Fruit fly (Drosophila melanogaster) whole organism, embryonic: ENCODE measurements around the gene CG9514.
A peak's percentile ranks its signal among the peaks of the same experiment; 100 is the strongest.

Experiments used
- Atf6 ChIP-seq: fragments of 200-800 bp; sonication (Bioruptor generic); IDR thresholded peaks from 2 replicates; pipeline ENCODE4 v1.3.6; 2022; ENCODE audit warnings: missing biosample characterization, missing genetic modification characterization
- B-H2 ChIP-seq: fragments of 200-800 bp; sonication (Bioruptor generic); optimal IDR thresholded peaks from 2 replicates; lab custom pipeline; 2018; ENCODE audit warnings: missing biosample characterization, mild to moderate bottlenecking, missing genetic modification characterization
- Blimp-1 ChIP-seq: fragments of 200-800 bp; sonication (Bioruptor generic); optimal IDR thresholded peaks from 3 replicates; lab custom pipeline; 2018; ENCODE audit warnings: missing biosample characterization, missing genetic modification characterization, mild to moderate bottlenecking, moderate library complexity, missing genetic modification reagents
- CG11093 ChIP-seq: fragments of 200-800 bp; sonication (Bioruptor generic); IDR thresholded peaks from 3 replicates; pipeline ENCODE4 v1.3.6; 2022; ENCODE audit warnings: missing biosample characterization, missing genetic modification characterization
- CG13123 ChIP-seq: fragments of 200-800 bp; sonication (Bioruptor generic); optimal IDR thresholded peaks from 2 replicates; lab custom pipeline; 2016; ENCODE audit warnings: missing biosample characterization, missing genetic modification characterization
- CG15696 ChIP-seq: fragments of 200-800 bp; sonication (Bioruptor generic); optimal IDR thresholded peaks from 2 replicates; lab custom pipeline; 2019; ENCODE audit warnings: missing biosample characterization, mild to moderate bottlenecking, missing genetic modification characterization, moderate library complexity
- CG17568 ChIP-seq: fragments of 200-800 bp; sonication (Bioruptor generic); optimal IDR thresholded peaks from 2 replicates; lab custom pipeline; 2018; ENCODE audit warnings: missing biosample characterization, mild to moderate bottlenecking, missing genetic modification characterization, moderate library complexity
- CG1792 ChIP-seq: fragments of 200-800 bp; sonication (Bioruptor generic); optimal IDR thresholded peaks from 2 replicates; lab custom pipeline; 2016; ENCODE audit warnings: missing biosample characterization, missing genetic modification characterization
- CG18262 ChIP-seq: fragments of 200-800 bp; optimal IDR thresholded peaks from 3 replicates; lab custom pipeline; 2019; ENCODE audit warnings: missing biosample characterization, mild to moderate bottlenecking, missing genetic modification characterization, moderate library complexity
- CG2712 ChIP-seq: fragments of 200-800 bp; optimal IDR thresholded peaks from 3 replicates; lab custom pipeline; 2019; ENCODE audit warnings: missing biosample characterization, mild to moderate bottlenecking, missing genetic modification characterization, moderate library complexity
- CG31441 ChIP-seq: fragments of 200-800 bp; sonication (Bioruptor generic); IDR thresholded peaks from 2 replicates; pipeline ENCODE4 v1.3.6; 2022; ENCODE audit warnings: missing biosample characterization, missing genetic modification characterization
- CG4328 ChIP-seq: fragments of 200-800 bp; sonication (Bioruptor generic); optimal IDR thresholded peaks from 3 replicates; lab custom pipeline; 2017; ENCODE audit warnings: missing biosample characterization, missing genetic modification reagents, missing genetic modification characterization
- CG6765 ChIP-seq: fragments of 200-800 bp; sonication (Bioruptor generic); optimal IDR thresholded peaks from 3 replicates; lab custom pipeline; 2017; ENCODE audit warnings: missing biosample characterization, mild to moderate bottlenecking, missing genetic modification characterization
- CG7928 ChIP-seq: fragments of 200-800 bp; sonication (Bioruptor generic); optimal IDR thresholded peaks from 2 replicates; lab custom pipeline; 2017; ENCODE audit warnings: missing biosample characterization, mild to moderate bottlenecking, missing genetic modification characterization
- CG7963 ChIP-seq: fragments of 200-800 bp; sonication (Bioruptor generic); IDR thresholded peaks from 3 replicates; pipeline ENCODE4 v1.3.6; 2022; ENCODE audit warnings: missing biosample characterization, missing genetic modification characterization; ENCODE audit not compliant: partially characterized antibody
- CG8388 ChIP-seq: fragments of 200-800 bp; sonication (Bioruptor generic); optimal IDR thresholded peaks from 2 replicates; lab custom pipeline; 2019; ENCODE audit warnings: missing biosample characterization, mild to moderate bottlenecking, missing genetic modification characterization, moderate library complexity
- CG8765 ChIP-seq: fragments of 200-800 bp; sonication (Bioruptor generic); IDR thresholded peaks from 2 replicates; pipeline ENCODE4 v1.3.6; 2022; ENCODE audit warnings: missing biosample characterization, missing genetic modification characterization
- CG9215 ChIP-seq: fragments of 200-800 bp; sonication (Bioruptor generic); IDR thresholded peaks from 2 replicates; pipeline ENCODE4 v1.3.6; 2022; ENCODE audit warnings: missing biosample characterization, missing genetic modification characterization
- Drgx ChIP-seq: fragments of 200-800 bp; sonication (Bioruptor generic); IDR thresholded peaks from 2 replicates; pipeline ENCODE4 v1.3.6; 2022; ENCODE audit warnings: missing biosample characterization, missing genetic modification characterization
- ERR ChIP-seq: fragments of 200-800 bp; sonication (Bioruptor generic); optimal IDR thresholded peaks from 2 replicates; lab custom pipeline; 2016; ENCODE audit warnings: missing biosample characterization, missing genetic modification characterization
- Hand ChIP-seq: fragments of 200-800 bp; sonication (Bioruptor generic); optimal IDR thresholded peaks from 2 replicates; lab custom pipeline; 2017; ENCODE audit warnings: mild to moderate bottlenecking, missing biosample characterization, missing genetic modification reagents, missing genetic modification characterization
- Med ChIP-seq: fragments of 200-800 bp; sonication (Bioruptor generic); peaks from one replicate; lab custom pipeline; 2016; ENCODE audit warnings: missing biosample characterization, missing genetic modification characterization, mild to moderate bottlenecking, inconsistent platforms, moderate library complexity
- Neu2 ChIP-seq: fragments of 200-800 bp; sonication (Bioruptor generic); optimal IDR thresholded peaks from 3 replicates; lab custom pipeline; 2016; ENCODE audit warnings: missing biosample characterization, missing genetic modification characterization, borderline replicate concordance
- Sin3A ChIP-seq: fragments of >200 bp; optimal IDR thresholded peaks from 2 replicates; lab custom pipeline; 2018
- Sox102F ChIP-seq: fragments of 200-800 bp; sonication (Bioruptor generic); optimal IDR thresholded peaks from 2 replicates; lab custom pipeline; 2018; ENCODE audit warnings: missing biosample characterization, mild to moderate bottlenecking, missing genetic modification characterization, moderate library complexity
- Stat92E ChIP-seq, 3 experiments: fragments of >200 bp in 2 of 3; fragments of 200-800 bp in 1 of 3; sonication (Bioruptor generic) in 1 of 3; optimal IDR thresholded peaks; 2 replicates each; lab custom pipeline; 2017 to 2019; ENCODE audit warnings: missing biosample characterization in 3 of 3, missing genetic modification characterization in 3 of 3, mild to moderate bottlenecking in 1 of 3, moderate library complexity in 1 of 3
- Trl ChIP-seq, 3 experiments: fragments of >200 bp in 2 of 3; fragments of 200-800 bp in 1 of 3; sonication (Bioruptor generic) in 1 of 3; optimal IDR thresholded peaks; 2 replicates in 1 of 3; 3 replicates in 2 of 3; lab custom pipeline; 2016 to 2017; ENCODE audit warnings: missing biosample characterization in 1 of 3, missing genetic modification characterization in 1 of 3
- Vsx1 ChIP-seq: fragments of 200-800 bp; sonication (Bioruptor generic); optimal IDR thresholded peaks from 2 replicates; lab custom pipeline; 2017; ENCODE audit warnings: missing biosample characterization, mild to moderate bottlenecking, missing genetic modification characterization, missing genetic modification reagents
- al ChIP-seq: fragments of 200-800 bp; sonication (Bioruptor generic); IDR thresholded peaks from 2 replicates; pipeline ENCODE4 v1.3.6; 2022; ENCODE audit warnings: missing biosample characterization, missing genetic modification characterization
- ase ChIP-seq: fragments of 200-800 bp; sonication (Bioruptor generic); IDR thresholded peaks from 3 replicates; pipeline ENCODE4 v1.3.6; 2022; ENCODE audit warnings: missing biosample characterization, missing genetic modification characterization
- br ChIP-seq: fragments of >200 bp; optimal IDR thresholded peaks from 2 replicates; lab custom pipeline; 2017
- bsh ChIP-seq, 2 experiments: fragments of 200-800 bp; sonication (Bioruptor generic); optimal IDR thresholded peaks; 2 replicates each; lab custom pipeline; 2017 to 2018; ENCODE audit warnings: mild to moderate bottlenecking in 2 of 2, missing biosample characterization in 2 of 2, missing genetic modification characterization in 2 of 2, moderate library complexity in 1 of 2
- caup ChIP-seq: fragments of 200-800 bp; sonication (Bioruptor generic); optimal IDR thresholded peaks from 3 replicates; lab custom pipeline; 2017; ENCODE audit warnings: missing biosample characterization, mild to moderate bottlenecking, missing genetic modification characterization, moderate library complexity; ENCODE audit not compliant: severe bottlenecking
- cwo ChIP-seq: fragments of 200-800 bp; sonication (Bioruptor generic); optimal IDR thresholded peaks from 3 replicates; lab custom pipeline; 2017; ENCODE audit warnings: missing biosample characterization, missing genetic modification characterization, mild to moderate bottlenecking, moderate library complexity, missing genetic modification reagents
- dpn ChIP-seq, 2 experiments: fragments of 200-800 bp; sonication (Bioruptor generic); optimal IDR thresholded peaks; 3 replicates each; lab custom pipeline; 2016; ENCODE audit warnings: missing biosample characterization in 2 of 2, missing genetic modification characterization in 2 of 2
- fd102C ChIP-seq: fragments of 200-800 bp; sonication (Bioruptor generic); optimal IDR thresholded peaks from 2 replicates; lab custom pipeline; 2018; ENCODE audit warnings: missing biosample characterization, mild to moderate bottlenecking, missing genetic modification characterization, moderate library complexity
- gem ChIP-seq: fragments of 200-800 bp; sonication (Bioruptor generic); optimal IDR thresholded peaks from 2 replicates; lab custom pipeline; 2019; ENCODE audit warnings: missing biosample characterization, mild to moderate bottlenecking, missing genetic modification characterization, moderate library complexity
- hth ChIP-seq: fragments of >200 bp; optimal IDR thresholded peaks from 2 replicates; lab custom pipeline; 2017; ENCODE audit warnings: inconsistent platforms
- mld ChIP-seq: fragments of 200-800 bp; sonication (Bioruptor generic); IDR thresholded peaks from 3 replicates; pipeline ENCODE4 v1.3.6; 2022; ENCODE audit warnings: missing biosample characterization, missing genetic modification characterization; ENCODE audit not compliant: partially characterized antibody
- nau ChIP-seq: fragments of 200-800 bp; sonication (Bioruptor generic); optimal IDR thresholded peaks from 3 replicates; lab custom pipeline; 2017; ENCODE audit warnings: missing biosample characterization, mild to moderate bottlenecking, missing genetic modification characterization, missing genetic modification reagents
- pan ChIP-seq, 4 experiments: fragments of >200 bp in 3 of 4; fragments of 200-800 bp in 1 of 4; sonication (Bioruptor generic) in 1 of 4; optimal IDR thresholded peaks in 3 of 4; IDR thresholded peaks in 1 of 4; 2 replicates each; pipeline versions ENCODE4 v1.3.6 to Lab custom; 2017 to 2022; ENCODE audit warnings: missing biosample characterization in 2 of 4, missing genetic modification characterization in 2 of 4, mixed read lengths in 1 of 4
- row ChIP-seq: fragments of 200-800 bp; sonication (Bioruptor generic); IDR thresholded peaks from 3 replicates; pipeline ENCODE4 v1.3.6; 2022; ENCODE audit warnings: missing biosample characterization, missing genetic modification characterization
- salm ChIP-seq: fragments of 200-800 bp; sonication (Bioruptor generic); optimal IDR thresholded peaks from 2 replicates; lab custom pipeline; 2018; ENCODE audit warnings: missing biosample characterization, mild to moderate bottlenecking, missing genetic modification characterization
- ssp ChIP-seq: fragments of 200-800 bp; sonication (Bioruptor generic); IDR thresholded peaks from 2 replicates; pipeline ENCODE4 v1.3.6; 2022; ENCODE audit warnings: missing biosample characterization, missing genetic modification characterization
- tap ChIP-seq: fragments of 200-800 bp; optimal IDR thresholded peaks from 3 replicates; lab custom pipeline; 2019; ENCODE audit warnings: missing biosample characterization, mild to moderate bottlenecking, missing genetic modification characterization, moderate library complexity
- vnd ChIP-seq: fragments of 200-800 bp; sonication (Bioruptor generic); IDR thresholded peaks from 3 replicates; pipeline ENCODE4 v1.3.6; 2022; ENCODE audit warnings: missing biosample characterization, missing genetic modification characterization; ENCODE audit not compliant: partially characterized antibody
- wdn ChIP-seq: fragments of 200-800 bp; sonication (Bioruptor generic); IDR thresholded peaks from 2 replicates; pipeline ENCODE4 v1.3.6; 2022; ENCODE audit warnings: missing biosample characterization, missing genetic modification characterization
- zen2 ChIP-seq: fragments of 200-800 bp; sonication (Bioruptor generic); IDR thresholded peaks from 3 replicates; pipeline ENCODE4 v1.3.6; 2022; ENCODE audit warnings: missing biosample characterization, missing genetic modification characterization; ENCODE audit not compliant: partially characterized antibody

Gene CG9514

DNA sequence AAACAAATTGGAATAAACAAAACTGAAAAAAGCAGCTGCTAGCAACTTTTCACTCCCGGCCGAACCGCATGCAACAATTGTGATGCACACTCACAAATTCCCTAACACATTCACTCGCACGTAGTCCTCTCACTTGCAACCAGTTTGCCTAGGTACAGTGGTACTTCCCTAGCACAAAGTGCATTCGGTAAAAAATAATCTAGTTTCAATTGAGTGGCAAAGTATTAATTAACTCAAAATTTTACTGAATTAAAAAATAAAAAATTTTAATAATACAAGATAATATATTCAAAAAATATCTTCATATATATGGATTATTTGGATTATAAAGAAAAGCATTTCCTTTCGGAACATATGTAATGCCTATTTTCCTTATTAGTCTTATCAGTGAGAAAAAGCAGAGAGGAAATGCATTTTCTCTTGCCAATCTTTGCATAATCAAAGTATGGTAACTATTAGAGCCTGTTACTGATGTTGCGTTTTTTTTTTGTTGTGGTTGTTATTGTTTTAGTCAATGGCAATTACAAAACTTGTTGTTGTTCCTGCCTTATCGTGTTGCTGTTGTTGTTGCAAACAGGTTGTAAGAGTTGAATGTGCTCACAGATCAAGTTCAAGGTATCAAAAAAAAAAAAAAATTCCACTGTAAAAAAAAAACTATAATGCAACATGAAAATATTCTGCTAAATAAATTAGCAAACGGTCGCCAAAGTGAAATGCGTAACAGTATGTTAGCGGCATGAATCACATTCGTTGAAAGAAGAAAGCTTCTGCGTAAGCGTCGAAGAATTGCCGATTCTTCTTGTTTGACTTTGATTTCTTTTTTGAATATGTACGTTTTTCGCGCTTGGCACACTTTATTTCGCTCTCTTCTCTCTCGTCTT, 25.9 kb upstream of the CG9514 start:
- TF ChIP-seq caup (GFP tag; lab: Kevin White, UChicago) (no peak), al (GFP tag; lab: Robert Waterston, UW) (no peak), Vsx1 (no peak), CG6765 (GFP tag; lab: Kevin White, UChicago) (no peak), nau (GFP tag; lab: Kevin White, UChicago) (no peak), Neu2 (GFP tag; lab: Kevin White, UChicago) (no peak), CG15696 (no peak), Trl (optimal IDR thresholded peaks at IDR 0.05; lab: Kevin White, UChicago) (no peak), Trl (GFP tag; optimal IDR thresholded peaks at IDR 0.05; lab: Kevin White, UChicago) (no peak), CG8765 (GFP tag; lab: Robert Waterston, UW) (no peak), B-H2 (GFP tag; lab: Kevin White, UChicago) (no peak), Blimp-1 (GFP tag; lab: Kevin White, UChicago) (no peak), CG4328 (no peak), CG1792 (GFP tag; lab: Kevin White, UChicago) (no peak), CG7928 (GFP tag; lab: Kevin White, UChicago) (no peak), CG2712 (tag; lab: Kevin White, UChicago) (peak; percentile 18), CG7963 (GFP tag; lab: Robert Waterston, UW) (no peak), salm (no peak), Atf6 (GFP tag; lab: Robert Waterston, UW) (no peak), ERR (no peak), Hand (GFP tag; lab: Kevin White, UChicago) (no peak), mld (GFP tag; lab: Robert Waterston, UW) (no peak), tap (tag; lab: Kevin White, UChicago) (no peak), br (lab: Kevin White, UChicago) (no peak), CG11093 (GFP tag; lab: Robert Waterston, UW) (no peak), ase (GFP tag; lab: Robert Waterston, UW) (no peak), Drgx (peak; percentile 64), pan (optimal IDR thresholded peaks at IDR 0.05; lab: Kevin White, UChicago) (no peak), pan (GFP tag; optimal IDR thresholded peaks at IDR 0.05 in 1 of 2, IDR thresholded peaks at IDR 0.05 in 1 of 2) (no peak), dpn (GFP tag; optimal IDR thresholded peaks at IDR 0.05; lab: Kevin White, UChicago) (no peak), zen2 (GFP tag; lab: Robert Waterston, UW) (no peak), vnd (GFP tag; lab: Robert Waterston, UW) (no peak), row (GFP tag; lab: Robert Waterston, UW) (no peak), CG31441 (0 out of 2 replicates have a peak, but pooled peaks have one; percentile 14), CG13123 (GFP tag; lab: Kevin White, UChicago) (no peak), bsh (GFP tag; optimal IDR thresholded peaks at IDR 0.05; lab: Kevin White, UChicago) (peak; percentile 9 to 30), wdn (GFP tag; lab: Robert Waterston, UW) (no peak), hth (lab: Kevin White, UChicago) (no peak), cwo (GFP tag; lab: Kevin White, UChicago) (no peak), CG9215 (GFP tag; lab: Robert Waterston, UW) (no peak), CG17568 (GFP tag; lab: Kevin White, UChicago) (no peak), CG18262 (tag; lab: Kevin White, UChicago) (peak; percentile 23), Stat92E (GFP tag; optimal IDR thresholded peaks at IDR 0.05; lab: Kevin White, UChicago) (no peak), gem (peak; percentile 26), CG8388 (GFP tag; lab: Kevin White, UChicago) (no peak), Med (peak; percentile 53), ssp (GFP tag; lab: Robert Waterston, UW) (no peak), Sin3A (lab: Kevin White, UChicago) (no peak), Sox102F (peak; percentile 31), fd102C (GFP tag; lab: Kevin White, UChicago) (no peak)
